Worm (Caenorhabditis elegans) whole organism, mixed stage, embryonic: ENCODE data around the gene srbc-58.

Experiments used
- blmp-1 ChIP-seq: fragments of 150-350 bp; optimal IDR thresholded peaks from 2 replicates; lab custom pipeline; 2014; ENCODE audit warnings: missing biosample characterization, missing genetic modification characterization
- ceh-83 ChIP-seq: fragments of 200-800 bp; sonication (Bioruptor generic); optimal IDR thresholded peaks from 2 replicates; lab custom pipeline; 2018; ENCODE audit warnings: mild to moderate bottlenecking, missing genetic modification characterization, missing compliant biosample characterization
- elt-1 ChIP-seq: sonication (generic microtip); optimal IDR thresholded peaks from 2 replicates; lab custom pipeline; 2017; ENCODE audit warnings: missing genetic modification characterization, mild to moderate bottlenecking, missing compliant biosample characterization, antibody characterized with exemption, moderate library complexity, borderline replicate concordance; ENCODE audit not compliant: insufficient read depth
- lin-13 ChIP-seq: fragments of 150-350 bp; optimal IDR thresholded peaks from 2 replicates; lab custom pipeline; 2014; ENCODE audit warnings: missing biosample characterization, missing genetic modification characterization
- nhr-237 ChIP-seq: fragments of 150-350 bp; optimal IDR thresholded peaks from 2 replicates; lab custom pipeline; 2014; ENCODE audit warnings: missing biosample characterization, missing genetic modification characterization
- sem-2 ChIP-seq: fragments of 200-800 bp; sonication (Bioruptor generic); optimal IDR thresholded peaks from 2 replicates; lab custom pipeline; 2018; ENCODE audit warnings: mild to moderate bottlenecking, missing genetic modification characterization, missing compliant biosample characterization
- tbx-8 ChIP-seq: fragments of 200-800 bp; sonication (Bioruptor generic); optimal IDR thresholded peaks from 2 replicates; lab custom pipeline; 2018; ENCODE audit warnings: mild to moderate bottlenecking, missing genetic modification characterization, moderate library complexity, missing compliant biosample characterization
- ztf-11 ChIP-seq: fragments of 150-350 bp; optimal IDR thresholded peaks from 2 replicates; lab custom pipeline; 2014; ENCODE audit warnings: missing biosample characterization, missing genetic modification characterization

ce11 chrV:797241-797640 is 22.4 kb downstream of the srbc-58 start:
- TF ChIP-seq ztf-11 (tag; lab: Kevin White, UChicago): no peak
- no peak for TF ChIP-seq lin-13 (tag; lab: Kevin White, UChicago)
- no peak for TF ChIP-seq nhr-237 (tag; lab: Kevin White, UChicago)
- TF ChIP-seq ceh-83 (GFP tag; lab: Kevin White, UChicago): no peak
- TF ChIP-seq sem-2 (GFP tag; lab: Kevin White, UChicago): no peak
- no peak for TF ChIP-seq elt-1 (tag; lab: Kevin White, UChicago)
- no peak for TF ChIP-seq blmp-1 (tag; lab: Kevin White, UChicago)
- no peak for TF ChIP-seq tbx-8 (GFP tag; lab: Kevin White, UChicago)
